Fruit fly (Drosophila melanogaster) whole organism: ENCODE measurements around the gene CG17325.

Experiments
- CG8478 ChIP-seq: fragments of >200 bp; optimal IDR thresholded peaks from 2 replicates; lab custom pipeline; 2018; ENCODE audit warnings: inconsistent platforms
- Dll ChIP-seq: fragments of >200 bp; optimal IDR thresholded peaks from 2 replicates; lab custom pipeline; 2017
- EcR ChIP-seq, 2 experiments: fragments of >200 bp; optimal IDR thresholded peaks; 2 replicates each; lab custom pipeline; 2017; ENCODE audit warnings: missing biosample characterization in 2 of 2, missing genetic modification characterization in 2 of 2, missing genetic modification reagents in 2 of 2
- pan ChIP-seq: fragments of >200 bp; optimal IDR thresholded peaks from 2 replicates; lab custom pipeline; 2017
- psq ChIP-seq: fragments of >200 bp; optimal IDR thresholded peaks from 2 replicates; lab custom pipeline; 2017
- usp ChIP-seq: fragments of >200 bp; optimal IDR thresholded peaks from 2 replicates; lab custom pipeline; 2017; ENCODE audit warnings: missing biosample characterization, missing genetic modification characterization, mixed read lengths

The CG17325 gene

dm6 chr2L:18809486-18809885, 3.0 kb upstream of the CG17325 start:
- TF ChIP-seq pan (lab: Kevin White, UChicago) (no peak), psq (lab: Kevin White, UChicago) (no peak), Dll (lab: Kevin White, UChicago) (no peak), CG8478 (lab: Kevin White, UChicago) (no peak), EcR (GFP tag; optimal IDR thresholded peaks at IDR 0.05; lab: Kevin White, UChicago) (no peak), usp (no peak)

dm6 chr2L:18810960-18811642, 1.3 kb upstream of the CG17325 start, which contains the start of the genes CG10570 and CG42502:
Gene CG10570, minus strand, starts transcription at chr2L:18811252.
Gene CG42502, minus strand, starts transcription at chr2L:18811252.
- TF ChIP-seq Dll (lab: Kevin White, UChicago) (no peak), usp (no peak), pan (lab: Kevin White, UChicago) (peak; percentile 73), CG8478 (lab: Kevin White, UChicago) (no peak), EcR (GFP tag; optimal IDR thresholded peaks at IDR 0.05; lab: Kevin White, UChicago) (no peak)

- TF ChIP-seq EcR (GFP tag; optimal IDR thresholded peaks at IDR 0.05; lab: Kevin White, UChicago) = no peak
- no peak for TF ChIP-seq pan (lab: Kevin White, UChicago)
- TF ChIP-seq CG8478 (lab: Kevin White, UChicago) = no peak
- TF ChIP-seq usp = no peak
- no peak for TF ChIP-seq psq (lab: Kevin White, UChicago)
- TF ChIP-seq Dll (lab: Kevin White, UChicago) = no peak
These were observed 307 bp downstream of the CG17325 start for dm6 chr2L:18812755-18813154.

- TF ChIP-seq psq (lab: Kevin White, UChicago) (no peak), CG8478 (lab: Kevin White, UChicago) (no peak), Dll (lab: Kevin White, UChicago) (no peak), EcR (GFP tag; optimal IDR thresholded peaks at IDR 0.05; lab: Kevin White, UChicago) (no peak), usp (no peak), pan (lab: Kevin White, UChicago) (no peak)
These were observed 2.7 kb downstream of the CG17325 start for dm6 chr2L:18815194-18815593.

- TF ChIP-seq Dll (lab: Kevin White, UChicago) (no peak), pan (lab: Kevin White, UChicago) (no peak), CG8478 (lab: Kevin White, UChicago) (no peak), usp (no peak), EcR (GFP tag; optimal IDR thresholded peaks at IDR 0.05; lab: Kevin White, UChicago) (no peak), psq (lab: Kevin White, UChicago) (no peak)
These were observed 5.9 kb downstream of the CG17325 start for dm6 chr2L:18818397-18818796.

- TF ChIP-seq Dll (lab: Kevin White, UChicago) (no peak), pan (lab: Kevin White, UChicago) (no peak), EcR (GFP tag; optimal IDR thresholded peaks at IDR 0.05; lab: Kevin White, UChicago) (no peak), CG8478 (lab: Kevin White, UChicago) (no peak), psq (lab: Kevin White, UChicago) (no peak), usp (no peak)
These were observed 6.6 kb downstream of the CG17325 start, which contains the start of gene Ugt36F1 for dm6 chr2L:18819044-18819443. Gene Ugt36F1, plus strand, starts transcription at chr2L:18819344.

dm6 chr2L:18822805-18823204, 10.4 kb downstream of the CG17325 start:
- TF ChIP-seq pan (lab: Kevin White, UChicago) (no peak), CG8478 (lab: Kevin White, UChicago) (no peak), Dll (lab: Kevin White, UChicago) (no peak), EcR (GFP tag; optimal IDR thresholded peaks at IDR 0.05; lab: Kevin White, UChicago) (no peak), usp (no peak), psq (lab: Kevin White, UChicago) (no peak)

dm6 chr2L:18823243-18823803, 10.9 kb downstream of the CG17325 start, which contains the start of gene Ugt36D1:
Gene Ugt36D1, plus strand, starts transcription at chr2L:18823548.
- TF ChIP-seq Dll (lab: Kevin White, UChicago) (no peak), EcR (GFP tag; optimal IDR thresholded peaks at IDR 0.05; lab: Kevin White, UChicago) (peak in 1 of 2 experiments; percentile 21), usp (no peak)

- TF ChIP-seq psq (lab: Kevin White, UChicago) = no peak
- peak; percentile 30 for TF ChIP-seq pan (lab: Kevin White, UChicago)
- TF ChIP-seq CG8478 (lab: Kevin White, UChicago) = no peak
- no peak for TF ChIP-seq EcR (GFP tag; optimal IDR thresholded peaks at IDR 0.05; lab: Kevin White, UChicago)
- no peak for TF ChIP-seq usp
- TF ChIP-seq Dll (lab: Kevin White, UChicago) = no peak
These were observed 14.1 kb downstream of the CG17325 start, which contains the start of gene Ugt36E1 for dm6 chr2L:18826496-18827008. Gene Ugt36E1, plus strand, starts transcription at chr2L:18826770.

- no peak for TF ChIP-seq usp
- TF ChIP-seq psq (lab: Kevin White, UChicago) = no peak
- no peak for TF ChIP-seq EcR (GFP tag; optimal IDR thresholded peaks at IDR 0.05; lab: Kevin White, UChicago)
- no peak for TF ChIP-seq CG8478 (lab: Kevin White, UChicago)
- TF ChIP-seq Dll (lab: Kevin White, UChicago) = no peak
These were observed 18.4 kb downstream of the CG17325 start, which contains the start of the genes CG17597 and ScpX for dm6 chr2L:18830587-18831528. Gene CG17597, minus strand, starts transcription at chr2L:18831153. Gene ScpX, plus strand, starts transcription at chr2L:18831229.
